Worm (Caenorhabditis elegans): ENCODE results near the gene wht-4.

- TF ChIP-seq nhr-237 (tag; optimal IDR thresholded peaks at IDR 0.05) = no peak
- no peak for TF ChIP-seq ZK546.5 (tag; optimal IDR thresholded peaks at IDR 0.05)
- TF ChIP-seq zag-1 (tag; optimal IDR thresholded peaks at IDR 0.05) = no peak
- no peak for TF ChIP-seq nhr-25 (tag; optimal IDR thresholded peaks at IDR 0.05)
- TF ChIP-seq sma-3 (GFP tag; optimal IDR thresholded peaks at IDR 0.05) = no peak
- TF ChIP-seq mbf-1 (tag; optimal IDR thresholded peaks at IDR 0.05) = no peak
- TF ChIP-seq egl-27 (tag; optimal IDR thresholded peaks at IDR 0.05) = no peak
- TF ChIP-seq mdl-1 (tag; optimal IDR thresholded peaks at IDR 0.05) = no peak
- TF ChIP-seq snpc-4 (tag; optimal IDR thresholded peaks at IDR 0.05) = no peak
- no peak for TF ChIP-seq skn-1 (tag; optimal IDR thresholded peaks at IDR 0.05)
- no peak for TF ChIP-seq ztf-11 (tag; optimal IDR thresholded peaks at IDR 0.05)
- no peak for TF ChIP-seq ceh-82 (tag; optimal IDR thresholded peaks at IDR 0.05)
Measured at ce11 chrII:3230422-3230821, 48.3 kb upstream of the wht-4 start, which contains the start of gene srh-297.

Measured in whole organism, L2 larva.